Worm (Caenorhabditis elegans): ENCODE measurements around the gene kvs-3.

DNA sequence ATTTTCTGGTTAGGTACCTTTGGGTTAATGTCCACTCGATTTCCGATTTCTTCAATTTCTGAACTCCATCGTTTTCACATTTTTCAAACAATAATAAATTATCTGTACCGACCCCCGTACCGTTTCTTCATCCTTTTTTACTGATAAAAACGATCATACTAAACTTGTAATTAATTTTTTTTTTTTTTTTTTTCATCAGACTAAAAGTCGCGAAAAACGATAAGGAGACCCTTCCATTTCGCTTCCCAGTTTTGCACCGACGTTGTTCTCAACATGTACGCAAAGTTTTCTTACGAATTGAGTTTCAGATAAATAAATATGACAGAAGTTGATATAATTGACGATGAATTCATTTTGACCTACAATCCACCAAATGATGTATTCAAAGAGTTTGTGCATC lies 3.1 kb downstream of the kvs-3 start, which contains the start of gene F44A2.7:
- TF ChIP-seq zag-1 (tag; optimal IDR thresholded peaks at IDR 0.05), result no peak
- no peak for TF ChIP-seq ceh-82 (tag; optimal IDR thresholded peaks at IDR 0.05)
- no peak for TF ChIP-seq fkh-10 (GFP tag; optimal IDR thresholded peaks at IDR 0.05)
- no peak for TF ChIP-seq jun-1 (tag; optimal IDR thresholded peaks at IDR 0.05)
- TF ChIP-seq lin-39 (tag; optimal IDR thresholded peaks at IDR 0.05), result no peak
- TF ChIP-seq lin-1 (GFP tag; IDR thresholded peaks at IDR 0.05), result no peak
- TF ChIP-seq nhr-77 (tag; optimal IDR thresholded peaks at IDR 0.05), result no peak
- TF ChIP-seq unc-39 (tag; optimal IDR thresholded peaks at IDR 0.05), result no peak
- TF ChIP-seq nhr-102 (tag; optimal IDR thresholded peaks at IDR 0.05), result no peak
- no peak for TF ChIP-seq zfp-3 (GFP tag; conservative IDR thresholded peaks at IDR 0.05)
- no peak for TF ChIP-seq nhr-25 (tag; optimal IDR thresholded peaks at IDR 0.05; ENCODE audit: borderline replicate concordance, insufficient read depth)
- 0 out of 2 replicates have a peak, but pooled peaks have one; percentile 21 for TF ChIP-seq dmd-6 (GFP tag; IDR thresholded peaks at IDR 0.05)
- TF ChIP-seq nhr-48 (tag; optimal IDR thresholded peaks at IDR 0.05), result no peak

Data from whole organism, L4 larva.